Fruit fly (Drosophila melanogaster) whole organism, embryonic: ENCODE results near the gene dyw.

Experiments used
- Abd-B ChIP-seq: fragments of 200-800 bp; sonication (Bioruptor generic); optimal IDR thresholded peaks from 2 replicates; lab custom pipeline; 2018; ENCODE audit warnings: missing biosample characterization, mild to moderate bottlenecking, missing genetic modification characterization, moderate library complexity
- Bteb2 ChIP-seq: fragments of 200-800 bp; sonication (Bioruptor generic); optimal IDR thresholded peaks from 2 replicates; lab custom pipeline; 2016; ENCODE audit warnings: missing biosample characterization, missing genetic modification characterization
- CG10462 ChIP-seq: fragments of 200-800 bp; sonication (Bioruptor generic); optimal IDR thresholded peaks from 2 replicates; lab custom pipeline; 2016; ENCODE audit warnings: missing biosample characterization, missing genetic modification characterization
- CG10654 ChIP-seq: fragments of 200-800 bp; sonication (Bioruptor generic); optimal IDR thresholded peaks from 2 replicates; lab custom pipeline; 2016; ENCODE audit warnings: missing biosample characterization, missing genetic modification characterization
- CG11456 ChIP-seq: fragments of 200-800 bp; sonication (Bioruptor generic); IDR thresholded peaks from 3 replicates; pipeline ENCODE4 v1.3.6; 2022; ENCODE audit warnings: missing biosample characterization, missing genetic modification characterization
- CG12659 ChIP-seq: fragments of 200-800 bp; sonication (Bioruptor generic); optimal IDR thresholded peaks from 3 replicates; lab custom pipeline; 2017; ENCODE audit warnings: mild to moderate bottlenecking, missing biosample characterization, missing genetic modification reagents, missing genetic modification characterization
- CG13624 ChIP-seq: fragments of 200-800 bp; sonication (Bioruptor generic); optimal IDR thresholded peaks from 2 replicates; lab custom pipeline; 2016; ENCODE audit warnings: missing biosample characterization, missing genetic modification characterization
- CG14014 ChIP-seq: fragments of 200-800 bp; sonication (Bioruptor generic); IDR thresholded peaks from 2 replicates; pipeline ENCODE4 v1.3.6; 2022; ENCODE audit warnings: missing biosample characterization, missing genetic modification characterization
- CG1529 ChIP-seq: fragments of 200-800 bp; sonication (Bioruptor generic); optimal IDR thresholded peaks from 3 replicates; lab custom pipeline; 2018; ENCODE audit warnings: missing biosample characterization, missing genetic modification characterization
- CG15479 ChIP-seq: fragments of 200-800 bp; sonication (Bioruptor generic); optimal IDR thresholded peaks from 3 replicates; lab custom pipeline; 2019; ENCODE audit warnings: missing biosample characterization, mild to moderate bottlenecking, missing genetic modification characterization, moderate library complexity
- CG1603 ChIP-seq: fragments of 200-800 bp; sonication (Bioruptor generic); optimal IDR thresholded peaks from 2 replicates; lab custom pipeline; 2019; ENCODE audit warnings: missing biosample characterization, mild to moderate bottlenecking, missing genetic modification characterization, moderate library complexity
- CG16779 ChIP-seq: fragments of 200-800 bp; sonication (Bioruptor generic); IDR thresholded peaks from 2 replicates; pipeline ENCODE4 v1.3.6; 2022; ENCODE audit warnings: missing biosample characterization, missing genetic modification characterization
- CG17328 ChIP-seq: fragments of 200-800 bp; sonication (Bioruptor generic); IDR thresholded peaks from 2 replicates; pipeline ENCODE4 v1.3.6; 2022; ENCODE audit warnings: missing biosample characterization, missing genetic modification characterization
- CG2875 ChIP-seq: fragments of 200-800 bp; sonication (Bioruptor generic); optimal IDR thresholded peaks from 2 replicates; lab custom pipeline; 2017; ENCODE audit warnings: missing biosample characterization, mild to moderate bottlenecking, missing genetic modification characterization, missing genetic modification reagents
- CG3065 ChIP-seq: fragments of 200-800 bp; sonication (Bioruptor generic); optimal IDR thresholded peaks from 2 replicates; lab custom pipeline; 2016; ENCODE audit warnings: missing biosample characterization, missing genetic modification characterization
- CG34224 ChIP-seq: fragments of 200-800 bp; sonication (Bioruptor generic); IDR thresholded peaks from 3 replicates; pipeline ENCODE4 v1.3.6; 2022; ENCODE audit warnings: missing biosample characterization, missing genetic modification characterization; ENCODE audit not compliant: partially characterized antibody
- CG4360 ChIP-seq: fragments of 200-800 bp; sonication (Bioruptor generic); IDR thresholded peaks from 2 replicates; pipeline ENCODE4 v1.3.6; 2022; ENCODE audit warnings: missing biosample characterization, missing genetic modification characterization
- CG6175 ChIP-seq: fragments of 200-800 bp; sonication (Bioruptor generic); IDR thresholded peaks from 3 replicates; pipeline ENCODE4 v1.3.6; 2022; ENCODE audit warnings: missing biosample characterization, missing genetic modification characterization
- CG6765 ChIP-seq: fragments of 200-800 bp; sonication (Bioruptor generic); optimal IDR thresholded peaks from 3 replicates; lab custom pipeline; 2017; ENCODE audit warnings: missing biosample characterization, mild to moderate bottlenecking, missing genetic modification characterization
- CG6791 ChIP-seq: fragments of 200-800 bp; sonication (Bioruptor generic); IDR thresholded peaks from 3 replicates; pipeline ENCODE4 v1.3.6; 2022; ENCODE audit warnings: missing biosample characterization, missing genetic modification characterization; ENCODE audit not compliant: partially characterized antibody
- CG9932 ChIP-seq: fragments of 200-800 bp; sonication (Bioruptor generic); IDR thresholded peaks from 2 replicates; pipeline ENCODE4 v1.3.6; 2022; ENCODE audit warnings: missing biosample characterization, missing genetic modification characterization
- Deaf1 ChIP-seq: fragments of 200-800 bp; optimal IDR thresholded peaks from 3 replicates; lab custom pipeline; 2019; ENCODE audit warnings: missing biosample characterization, mild to moderate bottlenecking, missing genetic modification characterization, moderate library complexity
- Dip2 ChIP-seq: fragments of 200-800 bp; sonication (Bioruptor generic); IDR thresholded peaks from 2 replicates; pipeline ENCODE4 v1.3.6; 2022; ENCODE audit warnings: missing biosample characterization, missing genetic modification characterization
- Hey ChIP-seq: fragments of 200-800 bp; sonication (Bioruptor generic); optimal IDR thresholded peaks from 3 replicates; lab custom pipeline; 2018; ENCODE audit warnings: missing biosample characterization, mild to moderate bottlenecking, missing genetic modification characterization
- Hsf ChIP-seq: fragments of 200-800 bp; sonication (Bioruptor generic); optimal IDR thresholded peaks from 3 replicates; lab custom pipeline; 2016; ENCODE audit warnings: missing biosample characterization, missing genetic modification characterization
- Mes4 ChIP-seq: fragments of 200-800 bp; sonication (Bioruptor generic); optimal IDR thresholded peaks from 2 replicates; lab custom pipeline; 2016; ENCODE audit warnings: missing biosample characterization, missing genetic modification characterization
- Rfx ChIP-seq: fragments of 200-800 bp; sonication (Bioruptor generic); IDR thresholded peaks from 2 replicates; pipeline ENCODE4 v1.3.6; 2022; ENCODE audit warnings: missing biosample characterization, missing genetic modification characterization
- Usf ChIP-seq: fragments of 200-800 bp; sonication (Bioruptor generic); optimal IDR thresholded peaks from 2 replicates; lab custom pipeline; 2017; ENCODE audit warnings: missing genotype, missing biosample characterization, missing genetic modification characterization
- cato ChIP-seq: fragments of 200-800 bp; sonication (Bioruptor generic); optimal IDR thresholded peaks from 2 replicates; lab custom pipeline; 2016; ENCODE audit warnings: missing biosample characterization, missing genetic modification characterization, borderline replicate concordance
- danr ChIP-seq: fragments of 200-800 bp; sonication (Bioruptor generic); IDR thresholded peaks from 2 replicates; pipeline ENCODE4 v1.3.6; 2022; ENCODE audit warnings: missing biosample characterization, missing genetic modification characterization
- dati ChIP-seq: fragments of 200-800 bp; sonication (Bioruptor generic); IDR thresholded peaks from 2 replicates; pipeline ENCODE4 v1.3.6; 2022; ENCODE audit warnings: missing biosample characterization, missing genetic modification characterization
- disco-r ChIP-seq: fragments of 200-800 bp; sonication (Bioruptor generic); optimal IDR thresholded peaks from 2 replicates; lab custom pipeline; 2016; ENCODE audit warnings: missing biosample characterization, missing genetic modification characterization
- dmrt11E ChIP-seq: fragments of 200-800 bp; sonication (Bioruptor generic); optimal IDR thresholded peaks from 3 replicates; lab custom pipeline; 2018; ENCODE audit warnings: missing biosample characterization, mild to moderate bottlenecking, missing genetic modification characterization, moderate library complexity
- dmrt99B ChIP-seq: fragments of 200-800 bp; sonication (Bioruptor generic); optimal IDR thresholded peaks from 2 replicates; lab custom pipeline; 2018; ENCODE audit warnings: missing biosample characterization, mild to moderate bottlenecking, missing genetic modification characterization, moderate library complexity
- fd102C ChIP-seq: fragments of 200-800 bp; sonication (Bioruptor generic); optimal IDR thresholded peaks from 2 replicates; lab custom pipeline; 2018; ENCODE audit warnings: missing biosample characterization, mild to moderate bottlenecking, missing genetic modification characterization, moderate library complexity
- jigr1 ChIP-seq: fragments of 200-800 bp; sonication (Bioruptor generic); IDR thresholded peaks from 3 replicates; pipeline ENCODE4 v1.3.6; 2022; ENCODE audit warnings: missing biosample characterization, missing genetic modification characterization
- jumu ChIP-seq: fragments of 200-800 bp; sonication (Bioruptor generic); optimal IDR thresholded peaks from 3 replicates; lab custom pipeline; 2016; ENCODE audit warnings: missing biosample characterization, missing genetic modification characterization
- ken ChIP-seq: fragments of 200-800 bp; sonication (Bioruptor generic); IDR thresholded peaks from 3 replicates; pipeline ENCODE4 v1.3.6; 2022; ENCODE audit warnings: missing biosample characterization, missing genetic modification characterization
- lmd ChIP-seq: fragments of 200-800 bp; sonication (Bioruptor generic); IDR thresholded peaks from 2 replicates; pipeline ENCODE4 v1.3.6; 2022; ENCODE audit warnings: missing biosample characterization, missing genetic modification characterization
- p53 ChIP-seq: fragments of 200-800 bp; sonication (Bioruptor generic); optimal IDR thresholded peaks from 2 replicates; lab custom pipeline; 2016; ENCODE audit warnings: missing biosample characterization, missing genetic modification characterization
- rib ChIP-seq: fragments of 200-800 bp; sonication (Bioruptor generic); IDR thresholded peaks from 2 replicates; pipeline ENCODE4 v1.3.6; 2022; ENCODE audit warnings: missing biosample characterization, missing genetic modification characterization
- sim ChIP-seq: fragments of 200-800 bp; sonication (Bioruptor generic); IDR thresholded peaks from 2 replicates; pipeline ENCODE4 v1.3.6; 2022; ENCODE audit warnings: missing biosample characterization, missing genetic modification characterization
- sna ChIP-seq: fragments of 200-800 bp; sonication (Bioruptor generic); IDR thresholded peaks from 2 replicates; pipeline ENCODE4 v1.3.6; 2022; ENCODE audit warnings: missing biosample characterization, missing genetic modification characterization; ENCODE audit not compliant: partially characterized antibody
- stwl ChIP-seq: fragments of 200-800 bp; sonication (Bioruptor generic); optimal IDR thresholded peaks from 3 replicates; lab custom pipeline; 2018; ENCODE audit warnings: missing biosample characterization, mild to moderate bottlenecking, missing genetic modification characterization, moderate library complexity
- tio ChIP-seq: fragments of 200-800 bp; sonication (Bioruptor generic); optimal IDR thresholded peaks from 2 replicates; lab custom pipeline; 2017; ENCODE audit warnings: missing biosample characterization, missing genetic modification characterization, inconsistent platforms
- usp ChIP-seq: fragments of >200 bp; optimal IDR thresholded peaks from 2 replicates; lab custom pipeline; 2017; ENCODE audit warnings: missing biosample characterization, missing genetic modification characterization
- z ChIP-seq: fragments of 200-800 bp; sonication (Bioruptor generic); IDR thresholded peaks from 3 replicates; pipeline ENCODE4 v1.3.6; 2022; ENCODE audit warnings: missing biosample characterization, missing genetic modification characterization
- zen2 ChIP-seq: fragments of 200-800 bp; sonication (Bioruptor generic); IDR thresholded peaks from 3 replicates; pipeline ENCODE4 v1.3.6; 2022; ENCODE audit warnings: missing biosample characterization, missing genetic modification characterization; ENCODE audit not compliant: partially characterized antibody
- zfh1 ChIP-seq: fragments of 200-800 bp; sonication (Bioruptor generic); IDR thresholded peaks from 3 replicates; pipeline ENCODE4 v1.3.6; 2022; ENCODE audit warnings: missing biosample characterization, missing genetic modification characterization

The dyw gene

dm6 chrX:2646022-2646761, 47.5 kb downstream of the dyw start (continued):
- TF ChIP-seq CG3065 (GFP tag; lab: Kevin White, UChicago), result peak; percentile 73
- peak; percentile 97 for TF ChIP-seq CG17328 (GFP tag; lab: Robert Waterston, UW)
- peak; percentile 94 for TF ChIP-seq CG11456 (GFP tag; lab: Robert Waterston, UW)
- peak; percentile 93 for TF ChIP-seq CG10462 (GFP tag; lab: Kevin White, UChicago)
- TF ChIP-seq CG9932 (GFP tag; lab: Robert Waterston, UW), result peak; percentile 96
- peak; percentile 98 for TF ChIP-seq dmrt99B
- TF ChIP-seq cato (GFP tag; lab: Kevin White, UChicago), result peak; percentile 90
- TF ChIP-seq disco-r (GFP tag; lab: Kevin White, UChicago), result peak; percentile 95
- TF ChIP-seq CG16779 (GFP tag; lab: Robert Waterston, UW), result peak; percentile 94
- TF ChIP-seq sim (GFP tag; lab: Robert Waterston, UW), result peak; percentile 70; the same call in 1 of the 2 replicates
- TF ChIP-seq Abd-B, result peak; percentile 94
- peak; percentile 49; the same call in 1 of the 2 replicates for TF ChIP-seq Dip2 (GFP tag; lab: Robert Waterston, UW)
- TF ChIP-seq lmd (GFP tag; lab: Robert Waterston, UW), result peak; percentile 97
- TF ChIP-seq ken, result peak; percentile 95
- peak; percentile 85 for TF ChIP-seq dati (GFP tag; lab: Robert Waterston, UW)
- TF ChIP-seq danr (GFP tag; lab: Robert Waterston, UW), result peak; percentile 88
- peak; percentile 97 for TF ChIP-seq Rfx (GFP tag; lab: Robert Waterston, UW)
- TF ChIP-seq CG6175, result peak; percentile 87
- TF ChIP-seq tio, result peak; percentile 94
- TF ChIP-seq jumu (GFP tag; lab: Kevin White, UChicago), result peak; percentile 97
- peak; percentile 48; the same call in 1 of the 3 replicates for TF ChIP-seq CG34224 (GFP tag; lab: Robert Waterston, UW)
- peak; percentile 94 for TF ChIP-seq CG6765 (GFP tag; lab: Kevin White, UChicago)
- TF ChIP-seq usp (GFP tag; lab: Kevin White, UChicago), result no peak
- TF ChIP-seq Hey (tag; lab: Kevin White, UChicago), result peak; percentile 88
- TF ChIP-seq Bteb2 (GFP tag; lab: Kevin White, UChicago), result peak; percentile 94
- peak; percentile 86 for TF ChIP-seq rib (GFP tag; lab: Robert Waterston, UW)
- TF ChIP-seq CG1603 (tag; lab: Kevin White, UChicago), result peak; percentile 98
- TF ChIP-seq fd102C, result peak; percentile 73
- no peak for TF ChIP-seq sna
- TF ChIP-seq zen2 (GFP tag; lab: Robert Waterston, UW), result no peak; the same call in 2 of the 3 replicates
- peak; percentile 90 for TF ChIP-seq jigr1 (GFP tag; lab: Robert Waterston, UW)
- TF ChIP-seq CG4360 (GFP tag; lab: Robert Waterston, UW), result peak; percentile 90
- TF ChIP-seq p53 (GFP tag; lab: Kevin White, UChicago), result peak; percentile 92
- TF ChIP-seq CG6791, result peak; percentile 67; the same call in 2 of the 3 replicates
- peak; percentile 98 for TF ChIP-seq CG13624 (GFP tag; lab: Kevin White, UChicago)
- peak; percentile 97 for TF ChIP-seq Hsf (GFP tag; lab: Kevin White, UChicago)
- peak; percentile 98 for TF ChIP-seq CG14014 (GFP tag; lab: Robert Waterston, UW)
- no peak for TF ChIP-seq CG15479 (GFP tag; lab: Kevin White, UChicago)
- peak; percentile 92 for TF ChIP-seq dmrt11E (tag; lab: Kevin White, UChicago)
- peak; percentile 99 for TF ChIP-seq CG12659 (GFP tag; lab: Kevin White, UChicago)
- peak; percentile 96 for TF ChIP-seq CG2875
- TF ChIP-seq Deaf1 (tag; lab: Kevin White, UChicago), result peak; percentile 83
- TF ChIP-seq CG1529, result peak; percentile 96
- no peak for TF ChIP-seq stwl (tag; lab: Kevin White, UChicago)
- TF ChIP-seq Mes4 (GFP tag; lab: Kevin White, UChicago), result peak; percentile 95
- TF ChIP-seq z (GFP tag; lab: Robert Waterston, UW), result peak; percentile 66; the same call in 2 of the 3 replicates
- peak; percentile 93 for TF ChIP-seq CG10654 (GFP tag; lab: Kevin White, UChicago)
- peak; percentile 95 for TF ChIP-seq zfh1 (GFP tag; lab: Robert Waterston, UW)
- TF ChIP-seq Usf (GFP tag; lab: Kevin White, UChicago), result peak; percentile 93
